Worm (Caenorhabditis elegans): ENCODE measurements around the gene dnj-16.

DNA sequence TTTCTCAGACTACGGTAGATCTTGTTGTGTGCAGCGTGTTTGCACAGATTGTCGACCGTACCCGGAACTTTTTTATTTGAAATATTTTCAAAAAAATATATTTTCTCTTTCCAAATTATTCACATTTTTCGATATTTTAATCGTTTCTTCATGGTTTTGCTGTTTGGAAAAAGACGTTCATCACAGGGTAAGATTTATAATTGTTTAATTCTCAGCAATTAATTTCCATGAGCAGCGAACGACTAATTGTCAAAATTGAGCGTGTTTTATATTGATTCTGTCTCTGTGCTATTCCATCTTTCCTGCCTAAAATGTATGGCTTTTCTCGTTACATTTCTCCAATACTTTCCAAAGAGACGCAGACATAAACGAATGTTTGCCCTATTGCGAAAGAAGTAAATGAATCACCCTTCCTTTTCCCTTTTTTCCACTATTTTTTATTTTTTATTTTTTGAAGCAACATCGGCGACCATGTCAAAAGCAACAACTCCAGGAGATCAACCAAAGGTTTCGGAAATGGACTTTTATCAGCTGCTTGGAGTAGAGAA is at the start of gene dnj-16:
- no peak for TF ChIP-seq snpc-1.2 (GFP tag; IDR thresholded peaks at IDR 0.05)
- TF ChIP-seq Y105C5A.15 (GFP tag; IDR thresholded peaks at IDR 0.05) = no peak
- no peak for TF ChIP-seq nhr-11 (tag; optimal IDR thresholded peaks at IDR 0.05)
- no peak for TF ChIP-seq unc-130 (GFP tag; optimal IDR thresholded peaks at IDR 0.05)
- TF ChIP-seq aha-1 (tag) = no peak
